Worm (Caenorhabditis elegans) whole organism, L3 larva: ENCODE measurements around the gene fbxb-75.
A peak's percentile ranks its signal among the peaks of the same experiment; 100 is the strongest.

Experiments
- R02D3.7 ChIP-seq: fragments of 150-350 bp; optimal IDR thresholded peaks from 2 replicates; lab custom pipeline; 2014; ENCODE audit warnings: missing biosample characterization, missing genetic modification characterization
- ZK546.5 ChIP-seq: sonication (generic microtip); optimal IDR thresholded peaks from 2 replicates; lab custom pipeline; 2017; ENCODE audit warnings: missing biosample characterization, missing genetic modification characterization
- aly-2 ChIP-seq: fragments of 150-350 bp; optimal IDR thresholded peaks from 2 replicates; lab custom pipeline; 2014; ENCODE audit warnings: missing biosample characterization, missing genetic modification characterization
- ama-1 ChIP-seq: fragments of 150-350 bp; optimal IDR thresholded peaks from 2 replicates; lab custom pipeline; 2018
- ceh-16 ChIP-seq: sonication (generic microtip); optimal IDR thresholded peaks from 2 replicates; lab custom pipeline; 2017; ENCODE audit warnings: missing biosample characterization, missing genetic modification characterization
- ceh-28 ChIP-seq: fragments of 150-350 bp; optimal IDR thresholded peaks from 2 replicates; lab custom pipeline; 2014; ENCODE audit warnings: missing biosample characterization, missing genetic modification reagents, missing genetic modification characterization
- ceh-82 ChIP-seq: fragments of 150-350 bp; optimal IDR thresholded peaks from 2 replicates; lab custom pipeline; 2014; ENCODE audit warnings: missing biosample characterization, missing genetic modification characterization
- ceh-9 ChIP-seq: sonication (generic microtip); optimal IDR thresholded peaks from 2 replicates; lab custom pipeline; 2018; ENCODE audit warnings: missing biosample characterization, missing genetic modification characterization
- egl-27 ChIP-seq: sonication (generic microtip); optimal IDR thresholded peaks from 4 replicates; lab custom pipeline; 2017; ENCODE audit warnings: missing biosample characterization, missing genetic modification reagents, missing genetic modification characterization
- elt-2 ChIP-seq: sonication (generic microtip); optimal IDR thresholded peaks from 2 replicates; lab custom pipeline; 2016; ENCODE audit warnings: missing genetic modification reagents, mild to moderate bottlenecking, missing genetic modification characterization, missing compliant biosample characterization
- eor-1 ChIP-seq, 2 experiments: fragments of 150-350 bp; optimal IDR thresholded peaks; 2 replicates each; lab custom pipeline; 2014 to 2018; ENCODE audit warnings: missing biosample characterization in 2 of 2, missing genetic modification characterization in 2 of 2
- fkh-10 ChIP-seq: sonication (generic microtip); optimal IDR thresholded peaks from 2 replicates; lab custom pipeline; 2017; ENCODE audit warnings: missing biosample characterization, missing genetic modification reagents, missing genetic modification characterization
- fkh-2 ChIP-seq: fragments of 150-350 bp; optimal IDR thresholded peaks from 2 replicates; lab custom pipeline; 2014; ENCODE audit warnings: missing biosample characterization, missing genetic modification reagents, missing genetic modification characterization
- fos-1 ChIP-seq: fragments of 150-350 bp; optimal IDR thresholded peaks from 2 replicates; lab custom pipeline; 2014; ENCODE audit warnings: missing biosample characterization, missing genetic modification characterization
- hmg-11 ChIP-seq: sonication (generic microtip); optimal IDR thresholded peaks from 2 replicates; lab custom pipeline; 2016; ENCODE audit warnings: missing genetic modification characterization, missing compliant biosample characterization
- jun-1 ChIP-seq: fragments of 150-350 bp; optimal IDR thresholded peaks from 2 replicates; lab custom pipeline; 2014; ENCODE audit warnings: missing biosample characterization, missing genetic modification reagents, missing genetic modification characterization
- lin-15B ChIP-seq: fragments of 150-350 bp; optimal IDR thresholded peaks from 2 replicates; lab custom pipeline; 2014; ENCODE audit warnings: missing biosample characterization, missing genetic modification characterization
- lin-39 ChIP-seq: fragments of 150-350 bp; optimal IDR thresholded peaks from 2 replicates; lab custom pipeline; 2018; ENCODE audit warnings: missing biosample characterization, missing genetic modification reagents, missing genetic modification characterization
- lsy-12 ChIP-seq: sonication (generic microtip); optimal IDR thresholded peaks from 2 replicates; lab custom pipeline; 2016; ENCODE audit warnings: mild to moderate bottlenecking, missing genetic modification characterization, missing compliant biosample characterization
- mdl-1 ChIP-seq: fragments of 150-350 bp; optimal IDR thresholded peaks from 2 replicates; lab custom pipeline; 2014; ENCODE audit warnings: missing biosample characterization, missing genetic modification characterization
- mml-1 ChIP-seq: fragments of 150-350 bp; sonication (generic microtip); optimal IDR thresholded peaks from 3 replicates; lab custom pipeline; 2014; ENCODE audit warnings: missing biosample characterization, missing genetic modification characterization
- nfya-1 ChIP-seq: sonication (generic microtip); optimal IDR thresholded peaks from 2 replicates; lab custom pipeline; 2017; ENCODE audit warnings: missing genetic modification characterization, mild to moderate bottlenecking, missing compliant biosample characterization, antibody characterized with exemption, moderate library complexity; ENCODE audit not compliant: insufficient read depth
- nhr-11 ChIP-seq: fragments of 150-350 bp; optimal IDR thresholded peaks from 2 replicates; lab custom pipeline; 2014; ENCODE audit warnings: missing biosample characterization, missing genetic modification characterization
- nhr-23 ChIP-seq: fragments of 150-350 bp; optimal IDR thresholded peaks from 2 replicates; lab custom pipeline; 2014; ENCODE audit warnings: missing biosample characterization, missing genetic modification reagents, missing genetic modification characterization
- nhr-25 ChIP-seq: sonication (generic microtip); optimal IDR thresholded peaks from 2 replicates; lab custom pipeline; 2017; ENCODE audit warnings: missing biosample characterization, missing genetic modification characterization
- nhr-28 ChIP-seq: fragments of 150-350 bp; optimal IDR thresholded peaks from 2 replicates; lab custom pipeline; 2014; ENCODE audit warnings: missing biosample characterization, missing genetic modification characterization
- nhr-43 ChIP-seq: sonication (generic microtip); optimal IDR thresholded peaks from 2 replicates; lab custom pipeline; 2016; ENCODE audit warnings: mild to moderate bottlenecking, missing genetic modification characterization, missing compliant biosample characterization; ENCODE audit not compliant: poor library complexity, severe bottlenecking
- nhr-67 ChIP-seq: fragments of 150-350 bp; optimal IDR thresholded peaks from 2 replicates; lab custom pipeline; 2014; ENCODE audit warnings: missing biosample characterization, missing genetic modification characterization
- nhr-77 ChIP-seq: fragments of 150-350 bp; optimal IDR thresholded peaks from 2 replicates; lab custom pipeline; 2014; ENCODE audit warnings: missing biosample characterization, missing genetic modification characterization
- pha-4 ChIP-seq: fragments of 150-350 bp; optimal IDR thresholded peaks from 2 replicates; lab custom pipeline; 2014; ENCODE audit warnings: missing biosample characterization, missing genetic modification reagents, missing genetic modification characterization
- pqm-1 ChIP-seq: fragments of 150-350 bp; optimal IDR thresholded peaks from 2 replicates; lab custom pipeline; 2017; ENCODE audit warnings: missing biosample characterization, missing genetic modification characterization, inconsistent platforms
- snpc-4 ChIP-seq: fragments of 150-350 bp; optimal IDR thresholded peaks from 2 replicates; lab custom pipeline; 2014; ENCODE audit warnings: missing biosample characterization, missing genetic modification characterization
- tbx-2 ChIP-seq: sonication (generic microtip); optimal IDR thresholded peaks from 2 replicates; lab custom pipeline; 2016; ENCODE audit warnings: mild to moderate bottlenecking, missing genetic modification characterization, missing compliant biosample characterization
- unc-39 ChIP-seq: sonication (generic microtip); optimal IDR thresholded peaks from 4 replicates; lab custom pipeline; 2017; ENCODE audit warnings: missing biosample characterization, missing genetic modification characterization
- unc-62 ChIP-seq: fragments of 150-350 bp; sonication (generic microtip); optimal IDR thresholded peaks from 4 replicates; lab custom pipeline; 2014; ENCODE audit warnings: missing biosample characterization, missing genetic modification reagents, missing genetic modification characterization
- zag-1 ChIP-seq: fragments of 150-350 bp; optimal IDR thresholded peaks from 2 replicates; lab custom pipeline; 2014; ENCODE audit warnings: missing biosample characterization, missing genetic modification characterization
- ztf-11 ChIP-seq: fragments of 150-350 bp; optimal IDR thresholded peaks from 2 replicates; lab custom pipeline; 2014; ENCODE audit warnings: missing biosample characterization, missing genetic modification characterization
- ztf-4 ChIP-seq: fragments of 150-350 bp; optimal IDR thresholded peaks from 2 replicates; lab custom pipeline; 2014; ENCODE audit warnings: missing biosample characterization, missing genetic modification characterization

fbxb-75 gene

ce11 chrIV:4481298-4481697 lies 40.3 kb upstream of the fbxb-75 start:
- no peak for TF ChIP-seq nhr-77 (tag; lab: Kevin White, UChicago)
- peak; percentile 59 for TF ChIP-seq elt-2
- no peak for TF ChIP-seq aly-2 (tag; lab: Kevin White, UChicago)
- TF ChIP-seq pqm-1 (tag; lab: Kevin White, UChicago) = peak; percentile 22
- TF ChIP-seq, all 47 proteins: peak for 2

ce11 chrIV:4480027-4480426 lies 39.0 kb upstream of the fbxb-75 start, which contains the start of gene M01H9.10:
Gene M01H9.10 (minus strand): TSS chrIV:4480127.
- TF ChIP-seq unc-62 (GFP tag; lab: Kevin White, UChicago) (no peak), tbx-2 (tag; lab: Kevin White, UChicago) (no peak), nfya-1 (tag; lab: Kevin White, UChicago) (no peak), unc-39 (tag; lab: Kevin White, UChicago) (no peak), ceh-28 (no peak), fkh-2 (tag; lab: Kevin White, UChicago) (no peak), R02D3.7 (tag; lab: Kevin White, UChicago) (no peak), fkh-10 (GFP tag; lab: Kevin White, UChicago) (no peak), nhr-43 (tag; lab: Kevin White, UChicago) (no peak), zag-1 (tag; lab: Kevin White, UChicago) (no peak), egl-27 (tag; lab: Kevin White, UChicago) (no peak), pha-4 (tag; lab: Kevin White, UChicago) (no peak), fos-1 (tag; lab: Kevin White, UChicago) (no peak), ztf-11 (no peak)

ce11 chrIV:4478612-4479011 lies 37.6 kb upstream of the fbxb-75 start:
- TF ChIP-seq pha-4 (tag; lab: Kevin White, UChicago) (peak; percentile 24), unc-62 (GFP tag; lab: Kevin White, UChicago) (no peak), ama-1 (lab: Kevin White, UChicago) (no peak), egl-27 (tag; lab: Kevin White, UChicago) (no peak), pqm-1 (tag; lab: Kevin White, UChicago) (peak; percentile 31)
- TF ChIP-seq, all 47 proteins: peak for 2

- TF ChIP-seq zag-1 (tag; lab: Kevin White, UChicago) (no peak), fos-1 (tag; lab: Kevin White, UChicago) (no peak), nhr-11 (tag; lab: Kevin White, UChicago) (no peak), ztf-11 (no peak), eor-1 (tag; optimal IDR thresholded peaks at IDR 0.05; lab: Kevin White, UChicago) (no peak), ceh-16 (tag; lab: Kevin White, UChicago) (no peak), jun-1 (no peak), mml-1 (no peak), unc-39 (tag; lab: Kevin White, UChicago) (no peak), ZK546.5 (tag; lab: Kevin White, UChicago) (no peak), tbx-2 (tag; lab: Kevin White, UChicago) (no peak), hmg-11 (tag; lab: Kevin White, UChicago) (no peak), ceh-9 (tag; lab: Kevin White, UChicago) (no peak), lin-39 (tag; lab: Kevin White, UChicago) (peak; percentile 71), mdl-1 (peak; percentile 63), ceh-82 (tag; lab: Kevin White, UChicago) (no peak), pha-4 (tag; lab: Kevin White, UChicago) (peak; percentile 54), lsy-12 (tag; lab: Kevin White, UChicago) (peak; percentile 33), pqm-1 (tag; lab: Kevin White, UChicago) (peak; percentile 41), nhr-25 (tag; lab: Kevin White, UChicago) (peak; percentile 46), nhr-67 (tag; lab: Kevin White, UChicago) (no peak), ztf-4 (tag; lab: Kevin White, UChicago) (no peak), snpc-4 (no peak), nfya-1 (tag; lab: Kevin White, UChicago) (peak; percentile 64), ama-1 (lab: Kevin White, UChicago) (peak; percentile 70), nhr-43 (tag; lab: Kevin White, UChicago) (no peak), lin-15B (tag; lab: Kevin White, UChicago) (peak; percentile 13), nhr-23 (tag; lab: Kevin White, UChicago) (no peak), unc-62 (GFP tag; lab: Kevin White, UChicago) (no peak), elt-2 (peak; percentile 59), nhr-28 (tag; lab: Kevin White, UChicago) (no peak)
Measured at ce11 chrIV:4477009-4477471, 36.1 kb upstream of the fbxb-75 start, which contains the start of gene M01H9.3. Gene M01H9.3 (minus strand): TSS chrIV:4477059.
